Worm (Caenorhabditis elegans): ENCODE results near the gene sel-11.

DNA sequence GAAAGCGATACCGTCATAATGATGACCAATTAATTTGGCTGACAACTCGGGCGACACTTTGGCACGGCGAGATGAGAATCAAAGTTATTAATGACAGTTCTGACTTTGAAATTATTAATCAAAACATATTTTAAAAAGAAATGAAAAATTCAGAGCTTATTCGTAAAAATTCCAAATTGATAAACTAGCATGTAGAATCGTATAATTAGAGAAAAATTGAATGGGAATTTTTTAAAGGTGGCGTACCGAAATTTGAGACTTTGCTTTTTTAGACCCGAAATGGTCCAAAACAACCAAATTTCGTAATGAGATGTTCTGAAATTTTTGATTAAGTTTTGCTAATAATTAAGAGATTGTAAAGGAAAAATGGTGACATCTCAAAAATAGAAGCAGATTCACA is 41.2 kb upstream of the sel-11 start, which contains the start of gene daf-11:
- no peak for TF ChIP-seq ztf-11 (tag; optimal IDR thresholded peaks at IDR 0.05)
- TF ChIP-seq sptf-1 (tag; optimal IDR thresholded peaks at IDR 0.05): no peak
- no peak for TF ChIP-seq cnd-1 (tag; optimal IDR thresholded peaks at IDR 0.05)
- no peak for TF ChIP-seq snpc-4 (tag; optimal IDR thresholded peaks at IDR 0.05)
- no peak for TF ChIP-seq flh-1 (GFP tag; optimal IDR thresholded peaks at IDR 0.05)
- no peak for TF ChIP-seq mls-2 (tag; optimal IDR thresholded peaks at IDR 0.05)

All from whole organism, mixed stage, embryonic.